Worm (Caenorhabditis elegans) whole organism, L4 larva: Measurements from ENCODE around the gene ZK353.4.

Experiments used
- R02D3.7 ChIP-seq: fragments of 150-350 bp; sonication (generic microtip); optimal IDR thresholded peaks from 3 replicates; lab custom pipeline; 2014; ENCODE audit warnings: missing biosample characterization, missing genetic modification characterization
- T20F7.1 ChIP-seq: fragments of 200-800 bp; sonication (Bioruptor generic); optimal IDR thresholded peaks from 2 replicates; lab custom pipeline; 2018; ENCODE audit warnings: mild to moderate bottlenecking, missing genetic modification characterization, missing compliant biosample characterization
- Y48G9A.11 ChIP-seq: fragments of 200-800 bp; sonication (Bioruptor generic); IDR thresholded peaks from 2 replicates; pipeline ENCODE4 v1.3.6; 2022; ENCODE audit warnings: missing genetic modification reagents, missing genetic modification characterization, missing compliant biosample characterization
- Y5F2A.4 ChIP-seq: fragments of 200-800 bp; sonication (Bioruptor generic); optimal IDR thresholded peaks from 2 replicates; lab custom pipeline; 2018; ENCODE audit warnings: mild to moderate bottlenecking, missing genetic modification characterization, missing compliant biosample characterization
- Y75B8A.6 ChIP-seq: fragments of 200-800 bp; sonication (Bioruptor generic); IDR thresholded peaks from 2 replicates; pipeline ENCODE4 v1.3.6; 2022; ENCODE audit warnings: missing genetic modification reagents, missing genetic modification characterization, missing compliant biosample characterization
- aly-2 ChIP-seq: sonication (generic microtip); optimal IDR thresholded peaks from 2 replicates; lab custom pipeline; 2018; ENCODE audit warnings: missing biosample characterization, missing genetic modification characterization
- ama-1 ChIP-seq: fragments of 150-350 bp; optimal IDR thresholded peaks from 2 replicates; lab custom pipeline; 2014; ENCODE audit warnings: inconsistent platforms, mixed read lengths
- arid-1 ChIP-seq: fragments of 200-800 bp; sonication (Bioruptor generic); conservative IDR thresholded peaks from 2 replicates; pipeline ENCODE4 v1.3.6; 2022; ENCODE audit warnings: missing genetic modification reagents, missing genetic modification characterization, missing compliant biosample characterization
- ceh-20 ChIP-seq: fragments of 200-800 bp; sonication (Bioruptor generic); IDR thresholded peaks from 2 replicates; pipeline ENCODE4 v1.3.6; 2022; ENCODE audit warnings: missing genetic modification reagents, missing genetic modification characterization, missing compliant biosample characterization
- ceh-28 ChIP-seq: fragments of 150-350 bp; optimal IDR thresholded peaks from 2 replicates; lab custom pipeline; 2014; ENCODE audit warnings: missing biosample characterization, missing genetic modification reagents, missing genetic modification characterization
- ces-1 ChIP-seq: fragments of 150-350 bp; sonication (generic microtip); optimal IDR thresholded peaks from 4 replicates; lab custom pipeline; 2014; ENCODE audit warnings: missing biosample characterization, missing genetic modification reagents, missing genetic modification characterization
- ctbp-1 ChIP-seq: fragments of 200-800 bp; sonication (Bioruptor generic); IDR thresholded peaks from 2 replicates; pipeline ENCODE4 v1.3.6; 2022; ENCODE audit warnings: missing genetic modification reagents, missing genetic modification characterization, missing compliant biosample characterization
- daf-12 ChIP-seq: fragments of 150-350 bp; optimal IDR thresholded peaks from 2 replicates; lab custom pipeline; 2014; ENCODE audit warnings: missing biosample characterization, missing genetic modification reagents, missing genetic modification characterization
- daf-16 ChIP-seq, 3 experiments: sonication (generic microtip); optimal IDR thresholded peaks; 2 replicates each; lab custom pipeline; 2016 to 2017; ENCODE audit warnings: missing genetic modification characterization in 3 of 3, missing genetic modification reagents in 3 of 3, mild to moderate bottlenecking in 2 of 3, missing compliant biosample characterization in 2 of 3, missing biosample characterization in 1 of 3, moderate library complexity in 1 of 3
- daf-19 ChIP-seq: fragments of 200-800 bp; sonication (Bioruptor generic); conservative IDR thresholded peaks from 2 replicates; pipeline ENCODE4 v1.3.6; 2022; ENCODE audit warnings: missing genetic modification characterization, missing compliant biosample characterization
- dmd-6 ChIP-seq: fragments of 200-800 bp; sonication (Bioruptor generic); IDR thresholded peaks from 2 replicates; pipeline ENCODE4 v1.3.6; 2022; ENCODE audit warnings: missing genetic modification reagents, missing genetic modification characterization, missing compliant biosample characterization
- dve-1 ChIP-seq: sonication (generic microtip); optimal IDR thresholded peaks from 2 replicates; lab custom pipeline; 2017; ENCODE audit warnings: antibody characterized with exemption, mild to moderate bottlenecking, missing genetic modification characterization, missing compliant biosample characterization; ENCODE audit not compliant: insufficient read depth
- egl-43 ChIP-seq: fragments of 200-800 bp; sonication (Bioruptor generic); IDR thresholded peaks from 2 replicates; pipeline ENCODE4 v1.3.6; 2022; ENCODE audit warnings: missing genetic modification reagents, missing genetic modification characterization, missing compliant biosample characterization
- fos-1 ChIP-seq: fragments of 150-350 bp; optimal IDR thresholded peaks from 2 replicates; lab custom pipeline; 2014; ENCODE audit warnings: missing biosample characterization, missing genetic modification characterization
- hif-1 ChIP-seq, 2 experiments: sonication (generic microtip); optimal IDR thresholded peaks; 2 replicates each; lab custom pipeline; 2016 to 2017; ENCODE audit warnings: missing compliant biosample characterization in 2 of 2, missing genetic modification characterization in 2 of 2, missing genetic modification reagents in 2 of 2, missing genotype in 2 of 2, mild to moderate bottlenecking in 1 of 2
- hlh-30 ChIP-seq: sonication (generic microtip); optimal IDR thresholded peaks from 2 replicates; lab custom pipeline; 2017; ENCODE audit warnings: antibody characterized with exemption, mild to moderate bottlenecking, missing genetic modification characterization, missing compliant biosample characterization; ENCODE audit not compliant: insufficient read depth
- lim-7 ChIP-seq: fragments of 200-800 bp; sonication (Bioruptor generic); IDR thresholded peaks from 2 replicates; pipeline ENCODE4 v1.3.6; 2022; ENCODE audit warnings: missing genetic modification characterization, missing compliant biosample characterization
- lin-13 ChIP-seq: fragments of 150-350 bp; optimal IDR thresholded peaks from 2 replicates; lab custom pipeline; 2014; ENCODE audit warnings: missing biosample characterization, missing genetic modification reagents, missing genetic modification characterization
- lin-15B ChIP-seq: fragments of 150-350 bp; sonication (generic microtip); optimal IDR thresholded peaks from 3 replicates; lab custom pipeline; 2014; ENCODE audit warnings: missing biosample characterization, missing genetic modification characterization
- lin-29 ChIP-seq: fragments of 200-800 bp; sonication (Bioruptor generic); IDR thresholded peaks from 2 replicates; pipeline ENCODE4 v1.3.6; 2022; ENCODE audit warnings: missing genetic modification reagents, missing genetic modification characterization, missing compliant biosample characterization
- lir-3 ChIP-seq: sonication (generic microtip); optimal IDR thresholded peaks from 2 replicates; lab custom pipeline; 2016; ENCODE audit warnings: mild to moderate bottlenecking, missing genetic modification characterization, missing compliant biosample characterization
- lsy-2 ChIP-seq, 2 experiments: fragments of 150-350 bp in 1 of 2; sonication (generic microtip) in 1 of 2; optimal IDR thresholded peaks; 2 replicates each; lab custom pipeline; 2014 to 2017; ENCODE audit warnings: missing biosample characterization in 2 of 2, missing genetic modification characterization in 2 of 2
- mdl-1 ChIP-seq, 2 experiments: fragments of 150-350 bp in 1 of 2; sonication (generic microtip) in 1 of 2; optimal IDR thresholded peaks; 2 replicates each; lab custom pipeline; 2014 to 2017; ENCODE audit warnings: missing biosample characterization in 2 of 2, missing genetic modification characterization in 2 of 2
- mxl-3 ChIP-seq: fragments of 200-800 bp; sonication (Bioruptor generic); optimal IDR thresholded peaks from 2 replicates; lab custom pipeline; 2018; ENCODE audit warnings: mild to moderate bottlenecking, missing genetic modification characterization, missing compliant biosample characterization
- nhr-10 ChIP-seq: fragments of 150-350 bp; optimal IDR thresholded peaks from 2 replicates; lab custom pipeline; 2014; ENCODE audit warnings: missing biosample characterization, missing genetic modification characterization
- nhr-11 ChIP-seq: fragments of 150-350 bp; optimal IDR thresholded peaks from 2 replicates; lab custom pipeline; 2014; ENCODE audit warnings: missing biosample characterization, missing genetic modification characterization
- nhr-237 ChIP-seq: sonication (generic microtip); optimal IDR thresholded peaks from 2 replicates; lab custom pipeline; 2017; ENCODE audit warnings: missing biosample characterization, missing genetic modification characterization
- nhr-41 ChIP-seq: fragments of 200-800 bp; sonication (Bioruptor generic); IDR thresholded peaks from 2 replicates; pipeline ENCODE4 v1.3.6; 2022; ENCODE audit warnings: missing genetic modification reagents, missing genetic modification characterization, missing compliant biosample characterization
- nhr-42 ChIP-seq: fragments of 200-800 bp; sonication (Bioruptor generic); IDR thresholded peaks from 2 replicates; pipeline ENCODE4 v1.3.6; 2022; ENCODE audit warnings: missing genetic modification characterization, missing compliant biosample characterization
- nhr-48 ChIP-seq: sonication (generic microtip); optimal IDR thresholded peaks from 2 replicates; lab custom pipeline; 2016; ENCODE audit warnings: mild to moderate bottlenecking, missing genetic modification characterization, missing compliant biosample characterization
- nhr-77 ChIP-seq: fragments of 150-350 bp; optimal IDR thresholded peaks from 2 replicates; lab custom pipeline; 2014; ENCODE audit warnings: missing biosample characterization, missing genetic modification characterization
- pha-4 ChIP-seq, 2 experiments: fragments of 150-350 bp in 1 of 2; fragments of 200-800 bp in 1 of 2; sonication (Bioruptor generic) in 1 of 2; IDR thresholded peaks in 1 of 2; optimal IDR thresholded peaks in 1 of 2; 2 replicates each; pipeline versions ENCODE4 v1.3.6 to Lab custom; 2014 to 2022; ENCODE audit warnings: missing genetic modification characterization in 2 of 2, missing genetic modification reagents in 2 of 2, missing biosample characterization in 1 of 2, missing compliant biosample characterization in 1 of 2
- php-3 ChIP-seq: fragments of 200-800 bp; sonication (Bioruptor generic); IDR thresholded peaks from 2 replicates; pipeline ENCODE4 v1.3.6; 2022; ENCODE audit warnings: missing genetic modification reagents, missing genetic modification characterization, missing compliant biosample characterization
- rbr-2 ChIP-seq: sonication (generic microtip); optimal IDR thresholded peaks from 2 replicates; lab custom pipeline; 2016; ENCODE audit warnings: missing genotype, missing genetic modification characterization, missing compliant biosample characterization
- sdz-12 ChIP-seq: fragments of 200-800 bp; sonication (Bioruptor generic); optimal IDR thresholded peaks from 2 replicates; lab custom pipeline; 2018; ENCODE audit warnings: mild to moderate bottlenecking, missing genetic modification characterization, missing compliant biosample characterization
- set-16 ChIP-seq: fragments of 200-800 bp; sonication (Bioruptor generic); IDR thresholded peaks from 2 replicates; pipeline ENCODE4 v1.3.6; 2022; ENCODE audit warnings: missing genetic modification reagents, missing genetic modification characterization, missing compliant biosample characterization
- snpc-4 ChIP-seq: fragments of 150-350 bp; optimal IDR thresholded peaks from 2 replicates; lab custom pipeline; 2014; ENCODE audit warnings: missing biosample characterization, missing genetic modification characterization
- tra-1 ChIP-seq: fragments of 200-800 bp; sonication (Bioruptor generic); IDR thresholded peaks from 2 replicates; pipeline ENCODE4 v1.3.6; 2022; ENCODE audit warnings: missing genetic modification reagents, missing genetic modification characterization, missing compliant biosample characterization
- unc-130 ChIP-seq: sonication (generic microtip); optimal IDR thresholded peaks from 2 replicates; lab custom pipeline; 2016; ENCODE audit warnings: missing genetic modification reagents, missing genetic modification characterization, missing compliant biosample characterization
- unc-62 ChIP-seq, 3 experiments: fragments of 150-350 bp in 1 of 3; sonication (generic microtip); optimal IDR thresholded peaks in 2 of 3; peaks in 1 of 3; 1 replicate in 1 of 3; 2 replicates in 2 of 3; lab custom pipeline; 2014 to 2017; ENCODE audit warnings: missing biosample characterization in 3 of 3, missing genetic modification characterization in 3 of 3, missing genetic modification reagents in 3 of 3, missing genotype in 1 of 3
- vab-7 ChIP-seq: fragments of 200-800 bp; sonication (Bioruptor generic); IDR thresholded peaks from 2 replicates; pipeline ENCODE4 v1.3.6; 2022; ENCODE audit warnings: missing genetic modification reagents, missing genetic modification characterization, missing compliant biosample characterization
- zag-1 ChIP-seq: fragments of 150-350 bp; optimal IDR thresholded peaks from 2 replicates; lab custom pipeline; 2014; ENCODE audit warnings: missing biosample characterization, missing genetic modification characterization
- zfp-3 ChIP-seq: fragments of 200-800 bp; sonication (Bioruptor generic); conservative IDR thresholded peaks from 2 replicates; pipeline ENCODE4 v1.3.6; 2022; ENCODE audit warnings: missing genetic modification reagents, missing genetic modification characterization, missing compliant biosample characterization
- zip-11 ChIP-seq: fragments of 200-800 bp; sonication (Bioruptor generic); IDR thresholded peaks from 2 replicates; pipeline ENCODE4 v1.3.6; 2022; ENCODE audit warnings: missing genetic modification characterization, missing compliant biosample characterization
- zip-2 ChIP-seq: fragments of 150-350 bp; optimal IDR thresholded peaks from 2 replicates; lab custom pipeline; 2014; ENCODE audit warnings: missing biosample characterization, missing genetic modification characterization

The ZK353.4 gene

DNA sequence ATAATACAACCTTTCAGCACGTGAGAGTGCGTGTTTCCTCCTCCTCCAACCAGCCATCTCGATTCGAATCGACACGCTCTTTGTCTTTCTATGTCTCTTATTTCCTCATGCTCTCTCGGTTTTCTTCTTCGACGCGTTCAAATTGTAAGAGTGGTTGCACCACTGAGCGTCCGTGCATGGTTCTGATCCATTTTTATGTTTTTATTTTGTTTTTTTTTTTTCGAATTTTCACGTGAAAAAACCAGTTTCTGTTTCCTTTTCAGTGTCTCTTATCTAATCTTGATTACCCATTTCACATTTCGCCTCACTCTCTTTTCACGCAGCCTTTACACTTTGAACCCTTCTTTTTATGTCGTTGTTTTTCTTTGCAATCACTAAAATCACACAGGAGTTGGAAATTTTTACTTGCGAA, 18.6 kb downstream of the ZK353.4 start (continued):
- TF ChIP-seq Y5F2A.4 (GFP tag; lab: Kevin White, UChicago): no peak
- no peak for TF ChIP-seq T20F7.1 (GFP tag; lab: Kevin White, UChicago)
- TF ChIP-seq ctbp-1 (GFP tag; lab: Robert Waterston, UW): no peak
- no peak for TF ChIP-seq R02D3.7
- TF ChIP-seq zag-1 (tag; lab: Kevin White, UChicago): no peak
- TF ChIP-seq daf-19 (GFP tag; lab: Robert Waterston, UW): no peak
- no peak for TF ChIP-seq unc-62 (GFP tag; optimal IDR thresholded peaks at IDR 0.05 in 1 of 2; lab: Kevin White, UChicago)
- TF ChIP-seq unc-62 (tag; optimal IDR thresholded peaks at IDR 0.05; lab: Kevin White, UChicago): no peak
- no peak for TF ChIP-seq zip-2 (tag; lab: Kevin White, UChicago)
- no peak for TF ChIP-seq mxl-3
- no peak for TF ChIP-seq nhr-10
- TF ChIP-seq ces-1: no peak
- TF ChIP-seq lin-13 (GFP tag; lab: Kevin White, UChicago): no peak
- no peak; the same call in 1 of the 2 replicates for TF ChIP-seq pha-4 (GFP tag; IDR thresholded peaks at IDR 0.05; lab: Robert Waterston, UW)
- no peak for TF ChIP-seq pha-4 (tag; optimal IDR thresholded peaks at IDR 0.05; lab: Kevin White, UChicago)
- no peak for TF ChIP-seq nhr-42 (GFP tag; lab: Robert Waterston, UW)
- peak; percentile 57; the same call in 1 of the 2 replicates for TF ChIP-seq dmd-6 (GFP tag; lab: Robert Waterston, UW)
- TF ChIP-seq arid-1: no peak
- TF ChIP-seq set-16 (GFP tag; lab: Robert Waterston, UW): no peak
- TF ChIP-seq hlh-30 (tag; lab: Kevin White, UChicago): peak; percentile 80
- no peak for TF ChIP-seq daf-16 (GFP tag; optimal IDR thresholded peaks at IDR 0.05; lab: Kevin White, UChicago)
- TF ChIP-seq daf-16 (tag; optimal IDR thresholded peaks at IDR 0.05; lab: Kevin White, UChicago): peak; percentile 80
- no peak for TF ChIP-seq lim-7 (GFP tag; lab: Robert Waterston, UW)
- TF ChIP-seq aly-2 (tag; lab: Kevin White, UChicago): no peak
- no peak for TF ChIP-seq fos-1
- no peak for TF ChIP-seq lin-15B (tag; lab: Kevin White, UChicago)
- no peak for TF ChIP-seq lin-29
- no peak for TF ChIP-seq ceh-28 (tag; lab: Kevin White, UChicago)
- TF ChIP-seq Y48G9A.11 (GFP tag; lab: Robert Waterston, UW): no peak
- no peak for TF ChIP-seq ama-1 (lab: Kevin White, UChicago)
- peak in 1 of 2 experiments; percentile 24 for TF ChIP-seq hif-1 (tag; optimal IDR thresholded peaks at IDR 0.05; lab: Kevin White, UChicago)
- no peak for TF ChIP-seq Y75B8A.6 (GFP tag; lab: Robert Waterston, UW)
- peak; percentile 6 for TF ChIP-seq nhr-77
- TF ChIP-seq mdl-1 (tag; optimal IDR thresholded peaks at IDR 0.05; lab: Kevin White, UChicago): peak; percentile 17 to 88
- TF ChIP-seq tra-1 (GFP tag; lab: Robert Waterston, UW): no peak
- TF ChIP-seq egl-43 (GFP tag; lab: Robert Waterston, UW): no peak
- no peak for TF ChIP-seq zip-11 (GFP tag; lab: Robert Waterston, UW)
- TF ChIP-seq zfp-3: no peak
- TF ChIP-seq snpc-4: no peak
- no peak for TF ChIP-seq nhr-11
- TF ChIP-seq ceh-20 (GFP tag; lab: Robert Waterston, UW): no peak
- TF ChIP-seq lsy-2 (tag; optimal IDR thresholded peaks at IDR 0.05; lab: Kevin White, UChicago): peak in 1 of 2 experiments; percentile 37
- TF ChIP-seq daf-12 (tag; lab: Kevin White, UChicago): no peak
- TF ChIP-seq dve-1 (tag; lab: Kevin White, UChicago): peak; percentile 72
- TF ChIP-seq nhr-41 (GFP tag; lab: Robert Waterston, UW): no peak
- no peak for TF ChIP-seq sdz-12
- no peak for TF ChIP-seq vab-7 (GFP tag; lab: Robert Waterston, UW)
- no peak for TF ChIP-seq rbr-2 (tag; lab: Kevin White, UChicago)
- TF ChIP-seq unc-130 (GFP tag; lab: Kevin White, UChicago): no peak
- no peak for TF ChIP-seq nhr-237 (tag; lab: Kevin White, UChicago)
- TF ChIP-seq nhr-48 (tag; lab: Kevin White, UChicago): peak; percentile 36
- no peak for TF ChIP-seq lir-3 (tag; lab: Kevin White, UChicago)
- peak; percentile 49; the same call in 1 of the 2 replicates for TF ChIP-seq php-3 (GFP tag; lab: Robert Waterston, UW)
